Fruit fly (Drosophila melanogaster) whole organism, embryonic: Measurements from ENCODE around the gene CG15012.

Source experiments
- CG11723 ChIP-seq: fragments of 200-800 bp; sonication (Bioruptor generic); optimal IDR thresholded peaks from 2 replicates; lab custom pipeline; 2017; ENCODE audit warnings: missing biosample characterization, mild to moderate bottlenecking, missing genetic modification characterization
- CG1832 ChIP-seq: fragments of 200-800 bp; sonication (Bioruptor generic); optimal IDR thresholded peaks from 2 replicates; lab custom pipeline; 2017; ENCODE audit warnings: missing biosample characterization, mild to moderate bottlenecking, missing genetic modification characterization, inconsistent platforms
- NK7.1 ChIP-seq: fragments of 200-800 bp; sonication (Bioruptor generic); optimal IDR thresholded peaks from 3 replicates; lab custom pipeline; 2016; ENCODE audit warnings: missing biosample characterization, missing genetic modification characterization

DNA sequence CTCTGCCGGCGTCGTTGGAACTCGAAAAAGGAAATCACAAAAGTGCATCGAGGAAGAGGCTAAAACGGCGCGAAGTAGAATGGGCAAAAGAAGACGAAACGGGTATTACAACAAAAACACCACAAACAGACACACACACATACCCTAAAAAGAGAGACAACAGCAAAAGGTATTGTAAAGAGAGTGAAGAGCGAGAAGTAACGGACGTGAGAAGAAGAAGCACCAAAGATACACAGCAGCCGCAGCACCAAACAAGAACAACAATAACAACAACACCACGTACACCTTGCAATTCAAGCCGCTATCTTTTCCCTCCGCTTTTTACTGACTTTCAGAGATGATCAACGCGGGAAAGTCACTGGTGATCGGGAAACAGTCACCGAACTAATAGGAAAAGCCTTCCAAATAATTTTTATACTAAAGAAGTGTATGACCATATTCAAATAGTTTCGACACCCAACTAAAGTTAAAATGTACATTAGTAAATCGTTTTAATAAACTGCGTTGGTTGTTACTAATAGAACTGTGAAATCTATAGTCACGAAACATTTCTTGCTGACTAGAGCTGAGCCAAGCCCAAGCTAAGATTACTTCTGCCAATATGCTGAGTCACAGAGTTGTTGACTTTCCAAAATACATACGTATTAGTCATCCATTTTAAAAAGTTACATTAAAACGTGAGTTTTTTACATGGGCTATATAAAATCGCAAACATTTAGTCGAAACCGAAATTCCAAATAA lies 39.8 kb downstream of the CG15012 start:
- TF ChIP-seq CG11723 (GFP tag; lab: Kevin White, UChicago) (no peak), CG1832 (GFP tag; lab: Kevin White, UChicago) (no peak), NK7.1 (GFP tag; lab: Kevin White, UChicago) (no peak)
